Fruit fly (Drosophila melanogaster) whole organism, embryonic: ENCODE results near the gene Inx7.

ENCODE experiments used
- Aef1 ChIP-seq: fragments of 200-800 bp; sonication (Bioruptor generic); IDR thresholded peaks from 3 replicates; pipeline ENCODE4 v1.3.6; 2022; ENCODE audit warnings: missing biosample characterization, missing genetic modification characterization
- Antp ChIP-seq: fragments of 200-800 bp; sonication (Bioruptor generic); optimal IDR thresholded peaks from 3 replicates; lab custom pipeline; 2016; ENCODE audit warnings: missing biosample characterization, missing genetic modification characterization
- B-H2 ChIP-seq: fragments of 200-800 bp; sonication (Bioruptor generic); optimal IDR thresholded peaks from 2 replicates; lab custom pipeline; 2018; ENCODE audit warnings: missing biosample characterization, mild to moderate bottlenecking, missing genetic modification characterization
- CG10366 ChIP-seq: fragments of 200-800 bp; sonication (Bioruptor generic); IDR thresholded peaks from 2 replicates; pipeline ENCODE4 v1.3.6; 2022; ENCODE audit warnings: missing biosample characterization, missing genetic modification characterization
- CG10654 ChIP-seq: fragments of 200-800 bp; sonication (Bioruptor generic); optimal IDR thresholded peaks from 2 replicates; lab custom pipeline; 2016; ENCODE audit warnings: missing biosample characterization, missing genetic modification characterization
- CG10979 ChIP-seq: fragments of 200-800 bp; sonication (Bioruptor generic); optimal IDR thresholded peaks from 2 replicates; lab custom pipeline; 2018; ENCODE audit warnings: missing biosample characterization, mild to moderate bottlenecking, missing genetic modification characterization, moderate library complexity
- CG12071 ChIP-seq: fragments of 200-800 bp; sonication (Bioruptor generic); optimal IDR thresholded peaks from 3 replicates; lab custom pipeline; 2018; ENCODE audit warnings: missing biosample characterization, mild to moderate bottlenecking, missing genetic modification characterization
- CG13775 ChIP-seq: fragments of 200-800 bp; sonication (Bioruptor generic); optimal IDR thresholded peaks from 3 replicates; lab custom pipeline; 2017; ENCODE audit warnings: missing biosample characterization, mild to moderate bottlenecking, missing genetic modification characterization
- CG17361 ChIP-seq: fragments of 200-800 bp; sonication (Bioruptor generic); IDR thresholded peaks from 3 replicates; pipeline ENCODE4 v1.3.6; 2022; ENCODE audit warnings: missing biosample characterization, missing genetic modification characterization
- CG17612 ChIP-seq: fragments of 200-800 bp; sonication (Bioruptor generic); IDR thresholded peaks from 2 replicates; pipeline ENCODE4 v1.3.6; 2022; ENCODE audit warnings: missing biosample characterization, missing genetic modification characterization
- CG3163 ChIP-seq: fragments of 200-800 bp; sonication (Bioruptor generic); optimal IDR thresholded peaks from 3 replicates; lab custom pipeline; 2016; ENCODE audit warnings: missing biosample characterization, missing genetic modification characterization
- CG4282 ChIP-seq: fragments of 200-800 bp; sonication (Bioruptor generic); optimal IDR thresholded peaks from 2 replicates; lab custom pipeline; 2016; ENCODE audit warnings: missing biosample characterization, missing genetic modification characterization
- CG8290 ChIP-seq, 3 experiments: fragments of 200-800 bp; sonication (Bioruptor generic); optimal IDR thresholded peaks; 2 replicates each; lab custom pipeline; 2016 to 2019; ENCODE audit warnings: missing biosample characterization in 3 of 3, missing genetic modification characterization in 3 of 3, mild to moderate bottlenecking in 2 of 3, moderate library complexity in 1 of 3
- CG8388 ChIP-seq: fragments of 200-800 bp; sonication (Bioruptor generic); optimal IDR thresholded peaks from 2 replicates; lab custom pipeline; 2019; ENCODE audit warnings: missing biosample characterization, mild to moderate bottlenecking, missing genetic modification characterization, moderate library complexity
- Dbx ChIP-seq: fragments of 200-800 bp; sonication (Bioruptor generic); IDR thresholded peaks from 3 replicates; pipeline ENCODE4 v1.3.6; 2022; ENCODE audit warnings: missing biosample characterization, missing genetic modification characterization
- Fer3 ChIP-seq: fragments of 200-800 bp; sonication (Bioruptor generic); optimal IDR thresholded peaks from 2 replicates; lab custom pipeline; 2018; ENCODE audit warnings: missing biosample characterization, mild to moderate bottlenecking, missing genetic modification characterization, moderate library complexity
- Lhr ChIP-seq: fragments of 200-800 bp; sonication (Bioruptor generic); optimal IDR thresholded peaks from 3 replicates; lab custom pipeline; 2017; ENCODE audit warnings: mild to moderate bottlenecking, missing biosample characterization, missing genetic modification reagents, missing genetic modification characterization
- Lpt ChIP-seq: fragments of >200 bp; optimal IDR thresholded peaks from 2 replicates; lab custom pipeline; 2018; ENCODE audit warnings: missing biosample characterization, missing genetic modification characterization
- Myb ChIP-seq: fragments of 200-800 bp; sonication (Bioruptor generic); optimal IDR thresholded peaks from 2 replicates; lab custom pipeline; 2016; ENCODE audit warnings: missing biosample characterization, missing genetic modification characterization
- Poxn ChIP-seq: fragments of 200-800 bp; sonication (Bioruptor generic); IDR thresholded peaks from 2 replicates; pipeline ENCODE4 v1.3.6; 2022; ENCODE audit warnings: missing biosample characterization, missing genetic modification characterization
- Ptx1 ChIP-seq: fragments of 200-800 bp; sonication (Bioruptor generic); IDR thresholded peaks from 2 replicates; pipeline ENCODE4 v1.3.6; 2022; ENCODE audit warnings: missing biosample characterization, missing genetic modification characterization
- Sry-δ ChIP-seq: fragments of 200-800 bp; sonication (Bioruptor generic); optimal IDR thresholded peaks from 2 replicates; lab custom pipeline; 2016; ENCODE audit warnings: missing biosample characterization, missing genetic modification characterization
- Xbp1 ChIP-seq: fragments of 200-800 bp; sonication (Bioruptor generic); optimal IDR thresholded peaks from 3 replicates; lab custom pipeline; 2016; ENCODE audit warnings: missing biosample characterization, mild to moderate bottlenecking, missing genetic modification characterization
- al ChIP-seq: fragments of 200-800 bp; sonication (Bioruptor generic); IDR thresholded peaks from 2 replicates; pipeline ENCODE4 v1.3.6; 2022; ENCODE audit warnings: missing biosample characterization, missing genetic modification characterization
- ara ChIP-seq: fragments of 200-800 bp; sonication (Bioruptor generic); IDR thresholded peaks from 2 replicates; pipeline ENCODE4 v1.3.6; 2022; ENCODE audit warnings: missing biosample characterization, missing genetic modification characterization
- cato ChIP-seq: fragments of 200-800 bp; sonication (Bioruptor generic); optimal IDR thresholded peaks from 2 replicates; lab custom pipeline; 2016; ENCODE audit warnings: missing biosample characterization, missing genetic modification characterization, borderline replicate concordance
- chif ChIP-seq, 2 experiments: fragments of 200-800 bp; sonication (Bioruptor generic); optimal IDR thresholded peaks; 3 replicates each; lab custom pipeline; 2016; ENCODE audit warnings: missing biosample characterization in 2 of 2, missing genetic modification characterization in 2 of 2
- dm ChIP-seq: fragments of 200-800 bp; sonication (Bioruptor generic); optimal IDR thresholded peaks from 3 replicates; lab custom pipeline; 2016; ENCODE audit warnings: missing biosample characterization, missing genetic modification characterization
- esg ChIP-seq: fragments of 200-800 bp; sonication (Bioruptor generic); conservative IDR thresholded peaks from 2 replicates; pipeline ENCODE4 v1.3.6; 2022; ENCODE audit warnings: missing biosample characterization, missing genetic modification characterization
- ftz-f1 ChIP-seq: fragments of 200-800 bp; sonication (Bioruptor generic); optimal IDR thresholded peaks from 2 replicates; lab custom pipeline; 2016; ENCODE audit warnings: missing biosample characterization, missing genetic modification characterization
- gce ChIP-seq: fragments of 200-800 bp; sonication (Bioruptor generic); IDR thresholded peaks from 3 replicates; pipeline ENCODE4 v1.3.6; 2022; ENCODE audit warnings: missing biosample characterization, missing genetic modification characterization
- grau ChIP-seq: fragments of 200-800 bp; optimal IDR thresholded peaks from 3 replicates; lab custom pipeline; 2019; ENCODE audit warnings: missing biosample characterization, mild to moderate bottlenecking, missing genetic modification characterization, moderate library complexity
- hbn ChIP-seq: fragments of 200-800 bp; sonication (Bioruptor generic); IDR thresholded peaks from 2 replicates; pipeline ENCODE4 v1.3.6; 2022; ENCODE audit warnings: missing biosample characterization, missing genetic modification characterization; ENCODE audit not compliant: partially characterized antibody
- ind ChIP-seq: fragments of 200-800 bp; sonication (Bioruptor generic); optimal IDR thresholded peaks from 3 replicates; lab custom pipeline; 2016; ENCODE audit warnings: missing biosample characterization, missing genetic modification characterization
- insv ChIP-seq, 2 experiments: fragments of 200-800 bp; sonication (Bioruptor generic); optimal IDR thresholded peaks; 3 replicates each; lab custom pipeline; 2016 to 2018; ENCODE audit warnings: missing biosample characterization in 2 of 2, missing genetic modification characterization in 2 of 2
- kay ChIP-seq: fragments of 200-800 bp; sonication (Bioruptor generic); optimal IDR thresholded peaks from 2 replicates; lab custom pipeline; 2016; ENCODE audit warnings: missing biosample characterization, missing genetic modification characterization
- mam ChIP-seq: fragments of 200-800 bp; sonication (Bioruptor generic); optimal IDR thresholded peaks from 3 replicates; lab custom pipeline; 2016; ENCODE audit warnings: missing biosample characterization, missing genetic modification characterization
- nom ChIP-seq: fragments of 200-800 bp; sonication (Bioruptor generic); optimal IDR thresholded peaks from 2 replicates; lab custom pipeline; 2017; ENCODE audit warnings: missing biosample characterization, missing genetic modification characterization, mild to moderate bottlenecking, moderate library complexity, missing genetic modification reagents
- odd ChIP-seq: fragments of 200-800 bp; sonication (Bioruptor generic); optimal IDR thresholded peaks from 2 replicates; lab custom pipeline; 2017; ENCODE audit warnings: missing biosample characterization, mild to moderate bottlenecking, missing genetic modification characterization
- pan ChIP-seq, 4 experiments: fragments of >200 bp in 3 of 4; fragments of 200-800 bp in 1 of 4; sonication (Bioruptor generic) in 1 of 4; optimal IDR thresholded peaks in 3 of 4; IDR thresholded peaks in 1 of 4; 2 replicates each; pipeline versions ENCODE4 v1.3.6 to Lab custom; 2017 to 2022; ENCODE audit warnings: missing biosample characterization in 2 of 4, missing genetic modification characterization in 2 of 4, mixed read lengths in 1 of 4
- peb ChIP-seq: fragments of 200-800 bp; sonication (Bioruptor generic); IDR thresholded peaks from 2 replicates; pipeline ENCODE4 v1.3.6; 2022; ENCODE audit warnings: missing biosample characterization, missing genetic modification characterization
- pho ChIP-seq: fragments of 200-800 bp; sonication (Bioruptor generic); optimal IDR thresholded peaks from 2 replicates; lab custom pipeline; 2016; ENCODE audit warnings: missing biosample characterization, missing genetic modification characterization
- phol ChIP-seq: fragments of 200-800 bp; sonication (Bioruptor generic); optimal IDR thresholded peaks from 3 replicates; lab custom pipeline; 2018; ENCODE audit warnings: missing biosample characterization, mild to moderate bottlenecking, missing genetic modification characterization, moderate library complexity
- rib ChIP-seq: fragments of 200-800 bp; sonication (Bioruptor generic); IDR thresholded peaks from 2 replicates; pipeline ENCODE4 v1.3.6; 2022; ENCODE audit warnings: missing biosample characterization, missing genetic modification characterization
- sob ChIP-seq: fragments of 200-800 bp; sonication (Bioruptor generic); IDR thresholded peaks from 2 replicates; pipeline ENCODE4 v1.3.6; 2022; ENCODE audit warnings: missing biosample characterization, missing genetic modification characterization
- tin ChIP-seq: fragments of 200-800 bp; sonication (Bioruptor generic); optimal IDR thresholded peaks from 3 replicates; lab custom pipeline; 2016; ENCODE audit warnings: missing biosample characterization, missing genetic modification characterization
- toy ChIP-seq: fragments of 200-800 bp; sonication (Bioruptor generic); IDR thresholded peaks from 2 replicates; pipeline ENCODE4 v1.3.6; 2022; ENCODE audit warnings: missing biosample characterization, missing genetic modification characterization
- twi ChIP-seq: fragments of 200-800 bp; optimal IDR thresholded peaks from 2 replicates; lab custom pipeline; 2019; ENCODE audit warnings: missing biosample characterization, mild to moderate bottlenecking, missing genetic modification characterization, moderate library complexity
- unc-4 ChIP-seq: fragments of 200-800 bp; sonication (Bioruptor generic); IDR thresholded peaks from 2 replicates; pipeline ENCODE4 v1.3.6; 2022; ENCODE audit warnings: missing biosample characterization, missing genetic modification characterization; ENCODE audit not compliant: partially characterized antibody
- wdn ChIP-seq: fragments of 200-800 bp; sonication (Bioruptor generic); IDR thresholded peaks from 2 replicates; pipeline ENCODE4 v1.3.6; 2022; ENCODE audit warnings: missing biosample characterization, missing genetic modification characterization

Inx7 gene

dm6 chrX:6973340-6973739 lies 20.1 kb downstream of the Inx7 start, which contains the start of gene CG3040 (continued):
- 0 out of 3 replicates have a peak, but pooled peaks have one; percentile 38 for TF ChIP-seq Dbx (GFP tag; lab: Robert Waterston, UW)
- peak; percentile 42 for TF ChIP-seq Sry-δ (GFP tag; lab: Kevin White, UChicago)
- peak; percentile 36; the same call in 1 of the 2 replicates for TF ChIP-seq Ptx1 (GFP tag; lab: Robert Waterston, UW)
- no peak for TF ChIP-seq kay (GFP tag; lab: Kevin White, UChicago)
- TF ChIP-seq odd (GFP tag; lab: Kevin White, UChicago): no peak
- peak; percentile 26 for TF ChIP-seq Fer3 (tag; lab: Kevin White, UChicago)
- TF ChIP-seq CG10979 (tag; lab: Kevin White, UChicago): peak; percentile 16
- peak; percentile 45 for TF ChIP-seq Xbp1
- TF ChIP-seq twi (tag; lab: Kevin White, UChicago): peak; percentile 47
- peak; percentile 48; the same call in 1 of the 3 replicates for TF ChIP-seq CG17361 (GFP tag; lab: Robert Waterston, UW)
- no peak for TF ChIP-seq dm (GFP tag; lab: Kevin White, UChicago)
- 0 out of 2 replicates have a peak, but pooled peaks have one; percentile 37 for TF ChIP-seq sob (GFP tag; lab: Robert Waterston, UW)
- TF ChIP-seq B-H2 (GFP tag; lab: Kevin White, UChicago): peak; percentile 14
- no peak for TF ChIP-seq Lpt (GFP tag; lab: Kevin White, UChicago)
- peak; percentile 49 for TF ChIP-seq ftz-f1 (GFP tag; lab: Kevin White, UChicago)
- TF ChIP-seq phol (tag; lab: Kevin White, UChicago): peak; percentile 49
- TF ChIP-seq CG8388 (GFP tag; lab: Kevin White, UChicago): peak; percentile 18
- peak; percentile 53 for TF ChIP-seq Lhr (GFP tag; lab: Kevin White, UChicago)
- TF ChIP-seq CG8290 (GFP tag; optimal IDR thresholded peaks at IDR 0.05; lab: Kevin White, UChicago): peak; percentile 5
- TF ChIP-seq CG8290 (tag; optimal IDR thresholded peaks at IDR 0.05; lab: Kevin White, UChicago): peak in 1 of 2 experiments; percentile 70
- TF ChIP-seq rib (GFP tag; lab: Robert Waterston, UW): no peak
- peak; percentile 39; the same call in 1 of the 2 replicates for TF ChIP-seq CG10366 (GFP tag; lab: Robert Waterston, UW)
- no peak for TF ChIP-seq toy (GFP tag; lab: Robert Waterston, UW)
- no peak for TF ChIP-seq CG12071 (GFP tag; lab: Kevin White, UChicago)
- peak; percentile 22 for TF ChIP-seq CG13775 (GFP tag; lab: Kevin White, UChicago)
- peak in 1 of 2 experiments; percentile 16 for TF ChIP-seq insv (GFP tag; optimal IDR thresholded peaks at IDR 0.05; lab: Kevin White, UChicago)
- no peak for TF ChIP-seq Poxn
- peak; percentile 56 for TF ChIP-seq grau (tag; lab: Kevin White, UChicago)
- TF ChIP-seq peb (GFP tag; lab: Robert Waterston, UW): no peak
- peak; percentile 7 for TF ChIP-seq CG3163 (GFP tag; lab: Kevin White, UChicago)
- no peak for TF ChIP-seq CG4282
- TF ChIP-seq nom (GFP tag; lab: Kevin White, UChicago): peak; percentile 9
- peak; percentile 9 for TF ChIP-seq Myb (GFP tag; lab: Kevin White, UChicago)
- TF ChIP-seq al (GFP tag; lab: Robert Waterston, UW): 0 out of 2 replicates have a peak, but pooled peaks have one; percentile 25
- no peak; the same call in 1 of the 2 replicates for TF ChIP-seq hbn (GFP tag; lab: Robert Waterston, UW)
- TF ChIP-seq mam (GFP tag; lab: Kevin White, UChicago): peak; percentile 54
- TF ChIP-seq ara (GFP tag; lab: Robert Waterston, UW): no peak
- no peak for TF ChIP-seq esg (GFP tag; lab: Robert Waterston, UW)
- peak; percentile 27 for TF ChIP-seq Antp (GFP tag; lab: Kevin White, UChicago)
- TF ChIP-seq wdn (GFP tag; lab: Robert Waterston, UW): 0 out of 2 replicates have a peak, but pooled peaks have one; percentile 25
- peak; percentile 27 for TF ChIP-seq tin
- peak; percentile 22; the same call in 1 of the 3 replicates for TF ChIP-seq Aef1 (GFP tag; lab: Robert Waterston, UW)
- TF ChIP-seq cato (GFP tag; lab: Kevin White, UChicago): no peak
- no peak for TF ChIP-seq unc-4 (GFP tag; lab: Robert Waterston, UW)
- peak; percentile 20 for TF ChIP-seq pho (GFP tag; lab: Kevin White, UChicago)
- TF ChIP-seq pan (optimal IDR thresholded peaks at IDR 0.05; lab: Kevin White, UChicago): no peak
- no peak for TF ChIP-seq pan (GFP tag; optimal IDR thresholded peaks at IDR 0.05 in 1 of 2, IDR thresholded peaks at IDR 0.05 in 1 of 2)
- peak; percentile 35 for TF ChIP-seq ind (GFP tag; lab: Kevin White, UChicago)
- no peak for TF ChIP-seq CG17612 (GFP tag; lab: Robert Waterston, UW)
- peak; percentile 25 for TF ChIP-seq CG10654 (GFP tag; lab: Kevin White, UChicago)
- 0 out of 3 replicates have a peak, but pooled peaks have one; percentile 16 for TF ChIP-seq gce
- TF ChIP-seq chif (GFP tag; optimal IDR thresholded peaks at IDR 0.05; lab: Kevin White, UChicago): peak in 1 of 2 experiments; percentile 23
